Worm (Caenorhabditis elegans): Measurements from ENCODE around the gene R13D7.2.

DNA sequence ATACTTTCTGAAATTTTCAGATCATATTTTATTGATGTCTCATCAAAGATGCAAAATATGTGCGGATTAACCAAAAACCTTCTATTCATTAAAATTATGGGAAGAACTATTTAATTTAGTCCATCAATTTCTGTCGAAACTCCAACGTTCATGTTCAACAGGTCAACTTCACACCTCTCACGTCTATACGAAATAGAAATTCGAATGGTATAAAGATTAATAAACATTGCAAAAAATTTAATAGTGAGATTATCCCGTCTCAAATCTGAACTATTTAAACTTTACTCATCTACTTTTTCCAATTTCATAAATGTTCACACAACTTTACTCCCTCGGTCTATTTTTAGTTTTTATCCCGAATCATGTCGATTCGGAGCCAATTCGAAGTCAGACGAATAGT is at the start of gene R13D7.2:
- TF ChIP-seq ama-1 (optimal IDR thresholded peaks at IDR 0.05), result no peak
- TF ChIP-seq unc-62 (GFP tag; optimal IDR thresholded peaks at IDR 0.05), result no peak
- TF ChIP-seq lin-39 (tag; optimal IDR thresholded peaks at IDR 0.05), result no peak
- no peak for TF ChIP-seq nhr-76 (tag; optimal IDR thresholded peaks at IDR 0.05)
- no peak for TF ChIP-seq nhr-12 (tag; optimal IDR thresholded peaks at IDR 0.05)
- no peak for TF ChIP-seq ceh-9 (tag; optimal IDR thresholded peaks at IDR 0.05)
- no peak for TF ChIP-seq pha-4 (tag; optimal IDR thresholded peaks at IDR 0.05)
